Worm (Caenorhabditis elegans) whole organism, mixed stage, embryonic: ENCODE results near the gene F46G10.1.

ENCODE experiments used
- blmp-1 ChIP-seq: fragments of 150-350 bp; optimal IDR thresholded peaks from 2 replicates; lab custom pipeline; 2014; ENCODE audit warnings: missing biosample characterization, missing genetic modification characterization
- ceh-39 ChIP-seq: fragments of 150-350 bp; optimal IDR thresholded peaks from 2 replicates; lab custom pipeline; 2014; ENCODE audit warnings: missing biosample characterization, missing genetic modification characterization
- ham-2 ChIP-seq: fragments of 200-800 bp; sonication (Bioruptor generic); optimal IDR thresholded peaks from 2 replicates; lab custom pipeline; 2018; ENCODE audit warnings: mild to moderate bottlenecking, missing genetic modification characterization, missing compliant biosample characterization
- lin-13 ChIP-seq: fragments of 150-350 bp; optimal IDR thresholded peaks from 2 replicates; lab custom pipeline; 2014; ENCODE audit warnings: missing biosample characterization, missing genetic modification characterization
- lsy-2 ChIP-seq: fragments of 150-350 bp; optimal IDR thresholded peaks from 2 replicates; lab custom pipeline; 2014; ENCODE audit warnings: missing biosample characterization, missing genetic modification characterization
- mab-5 ChIP-seq: fragments of 150-350 bp; optimal IDR thresholded peaks from 2 replicates; lab custom pipeline; 2014; ENCODE audit warnings: missing biosample characterization, missing genetic modification characterization
- mls-2 ChIP-seq: sonication (generic microtip); optimal IDR thresholded peaks from 2 replicates; lab custom pipeline; 2016; ENCODE audit warnings: mild to moderate bottlenecking, missing genetic modification characterization, moderate library complexity, missing compliant biosample characterization
- nhr-237 ChIP-seq: fragments of 150-350 bp; optimal IDR thresholded peaks from 2 replicates; lab custom pipeline; 2014; ENCODE audit warnings: missing biosample characterization, missing genetic modification characterization
- nhr-28 ChIP-seq: fragments of 150-350 bp; optimal IDR thresholded peaks from 2 replicates; lab custom pipeline; 2014; ENCODE audit warnings: missing biosample characterization, missing genetic modification characterization
- nhr-76 ChIP-seq: sonication (generic microtip); optimal IDR thresholded peaks from 2 replicates; lab custom pipeline; 2017; ENCODE audit warnings: missing biosample characterization, missing genetic modification characterization
- sem-2 ChIP-seq: fragments of 200-800 bp; sonication (Bioruptor generic); optimal IDR thresholded peaks from 2 replicates; lab custom pipeline; 2018; ENCODE audit warnings: mild to moderate bottlenecking, missing genetic modification characterization, missing compliant biosample characterization
- unc-62 ChIP-seq: fragments of 150-350 bp; optimal IDR thresholded peaks from 2 replicates; lab custom pipeline; 2014; ENCODE audit warnings: missing biosample characterization, missing genetic modification reagents, missing genetic modification characterization
- ztf-11 ChIP-seq: fragments of 150-350 bp; optimal IDR thresholded peaks from 2 replicates; lab custom pipeline; 2014; ENCODE audit warnings: missing biosample characterization, missing genetic modification characterization

ce11 chrX:13348417-13348816 is 36.9 kb upstream of the F46G10.1 start:
- TF ChIP-seq blmp-1 (no peak), nhr-28 (tag; lab: Kevin White, UChicago) (no peak), lin-13 (tag; lab: Kevin White, UChicago) (no peak), ceh-39 (no peak), unc-62 (GFP tag; lab: Kevin White, UChicago) (no peak), ham-2 (GFP tag; lab: Kevin White, UChicago) (no peak), ztf-11 (tag; lab: Kevin White, UChicago) (no peak), mab-5 (tag; lab: Kevin White, UChicago) (no peak), nhr-76 (tag; lab: Kevin White, UChicago) (no peak), nhr-237 (tag; lab: Kevin White, UChicago) (no peak), mls-2 (no peak), lsy-2 (tag; lab: Kevin White, UChicago) (no peak), sem-2 (GFP tag; lab: Kevin White, UChicago) (no peak)
